Worm (Caenorhabditis elegans): ENCODE results near the gene scav-3.

scav-3 gene

DNA sequence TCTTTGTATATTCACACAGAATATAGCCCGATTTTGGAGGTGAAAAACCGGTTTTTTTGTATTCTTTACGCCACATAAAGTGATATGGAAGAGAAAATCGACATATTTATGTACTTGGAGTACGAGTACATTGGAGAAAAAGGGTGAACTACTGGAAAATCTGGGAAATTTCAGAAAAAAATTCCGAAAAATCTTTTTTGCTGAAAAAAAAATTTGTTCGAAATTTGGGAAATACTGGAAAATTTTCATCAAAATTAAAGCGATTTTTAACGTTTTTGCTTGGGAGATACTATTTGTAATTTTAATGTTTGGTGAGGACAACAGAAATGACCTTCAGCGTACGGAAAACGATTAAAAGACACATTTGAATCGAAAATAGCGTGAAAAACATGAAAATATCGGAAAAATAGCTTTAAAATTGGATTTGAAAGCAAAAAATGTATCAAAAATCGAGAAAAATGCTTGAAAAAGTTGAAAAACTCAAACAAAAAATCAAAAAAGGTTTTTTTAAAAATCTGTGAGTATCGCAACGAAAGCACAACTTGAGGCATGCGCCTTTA is 30.7 kb downstream of the scav-3 start:
- peak; percentile 81 for TF ChIP-seq nhr-12 (tag; optimal IDR thresholded peaks at IDR 0.05)
- TF ChIP-seq aly-2 (tag; optimal IDR thresholded peaks at IDR 0.05), result no peak
- peak; percentile 17 for TF ChIP-seq mab-5 (tag; optimal IDR thresholded peaks at IDR 0.05)
- no peak for TF ChIP-seq elt-1 (tag; optimal IDR thresholded peaks at IDR 0.05)
- TF ChIP-seq nhr-25 (tag; optimal IDR thresholded peaks at IDR 0.05), result peak; percentile 52

DNA sequence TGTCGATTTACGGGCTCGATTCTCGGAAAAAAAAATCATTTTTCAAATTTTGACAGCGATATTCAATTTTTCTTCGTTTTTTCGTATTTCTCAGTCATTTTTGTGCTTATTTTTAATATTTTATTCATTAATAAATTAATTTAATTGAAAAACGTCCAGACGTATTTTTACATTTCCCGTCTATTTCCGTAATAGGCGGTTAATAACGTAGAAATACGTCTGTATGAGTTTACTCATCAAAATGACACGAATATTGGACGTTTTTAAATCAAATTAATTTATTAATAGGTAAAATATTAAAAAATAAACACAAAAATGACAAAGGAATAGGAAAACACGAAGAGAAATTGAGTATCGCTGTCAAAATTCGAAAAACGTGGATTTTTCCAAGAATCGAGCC is 32.0 kb downstream of the scav-3 start:
- TF ChIP-seq snpc-4 (tag; optimal IDR thresholded peaks at IDR 0.05) (no peak), nhr-25 (tag; optimal IDR thresholded peaks at IDR 0.05) (peak; percentile 94), unc-55 (GFP tag; optimal IDR thresholded peaks at IDR 0.05) (no peak), ceh-82 (tag; optimal IDR thresholded peaks at IDR 0.05) (no peak), Y55F3AM.14 (GFP tag; optimal IDR thresholded peaks at IDR 0.05) (no peak), gmeb-1 (tag; optimal IDR thresholded peaks at IDR 0.05) (no peak)

- TF ChIP-seq aly-2 (tag; optimal IDR thresholded peaks at IDR 0.05) (no peak), ztf-11 (tag; optimal IDR thresholded peaks at IDR 0.05) (no peak), alr-1 (tag; optimal IDR thresholded peaks at IDR 0.05) (no peak), ama-1 (optimal IDR thresholded peaks at IDR 0.05) (no peak), elt-3 (tag; optimal IDR thresholded peaks at IDR 0.05) (no peak), gmeb-1 (tag; optimal IDR thresholded peaks at IDR 0.05) (peak; percentile 31), lin-13 (GFP tag; optimal IDR thresholded peaks at IDR 0.05) (no peak), fos-1 (tag; optimal IDR thresholded peaks at IDR 0.05) (peak; percentile 97), mdl-1 (tag; optimal IDR thresholded peaks at IDR 0.05) (no peak), blmp-1 (tag; optimal IDR thresholded peaks at IDR 0.05; ENCODE audit: insufficient read depth) (no peak), dmd-4 (tag; optimal IDR thresholded peaks at IDR 0.05) (no peak), C34F6.9 (tag; optimal IDR thresholded peaks at IDR 0.05) (peak; percentile 12), ztf-1 (GFP tag; conservative IDR thresholded peaks at IDR 0.05) (no peak), nhr-77 (tag; optimal IDR thresholded peaks at IDR 0.05) (no peak), ceh-82 (tag; optimal IDR thresholded peaks at IDR 0.05) (no peak), lsy-2 (tag; optimal IDR thresholded peaks at IDR 0.05) (no peak), sem-4 (tag; optimal IDR thresholded peaks at IDR 0.05) (no peak), crh-2 (tag; optimal IDR thresholded peaks at IDR 0.05) (no peak), nhr-11 (tag; optimal IDR thresholded peaks at IDR 0.05) (no peak), nhr-21 (tag; optimal IDR thresholded peaks at IDR 0.05) (no peak), zag-1 (tag; optimal IDR thresholded peaks at IDR 0.05) (no peak), nhr-12 (tag; optimal IDR thresholded peaks at IDR 0.05) (no peak), nhr-237 (tag; optimal IDR thresholded peaks at IDR 0.05) (no peak), F13H6.1 (tag; optimal IDR thresholded peaks at IDR 0.05) (peak; percentile 45), unc-55 (GFP tag; optimal IDR thresholded peaks at IDR 0.05) (no peak), nhr-10 (tag; optimal IDR thresholded peaks at IDR 0.05) (no peak), Y55F3AM.14 (GFP tag; optimal IDR thresholded peaks at IDR 0.05) (no peak), mab-5 (tag; optimal IDR thresholded peaks at IDR 0.05) (no peak), skn-1 (tag; optimal IDR thresholded peaks at IDR 0.05) (no peak), ceh-16 (tag; optimal IDR thresholded peaks at IDR 0.05) (no peak), elt-1 (tag; optimal IDR thresholded peaks at IDR 0.05) (no peak), R02D3.7 (tag; optimal IDR thresholded peaks at IDR 0.05) (no peak), snpc-4 (tag; optimal IDR thresholded peaks at IDR 0.05) (no peak), unc-62 (GFP tag; optimal IDR thresholded peaks at IDR 0.05) (no peak), lin-11 (tag; optimal IDR thresholded peaks at IDR 0.05) (no peak), nhr-129 (tag; optimal IDR thresholded peaks at IDR 0.05) (peak; percentile 76), egl-27 (tag; optimal IDR thresholded peaks at IDR 0.05) (no peak), lin-39 (tag; optimal IDR thresholded peaks at IDR 0.05) (no peak)
These were observed 32.6 kb downstream of the scav-3 start for ce11 chrIII:12424066-12424465.

- TF ChIP-seq unc-55 (GFP tag; optimal IDR thresholded peaks at IDR 0.05) (peak; percentile 42), C34F6.9 (tag; optimal IDR thresholded peaks at IDR 0.05) (peak; percentile 2), unc-39 (tag; optimal IDR thresholded peaks at IDR 0.05) (no peak), lin-39 (tag; optimal IDR thresholded peaks at IDR 0.05) (no peak), unc-62 (GFP tag; optimal IDR thresholded peaks at IDR 0.05) (no peak), elt-3 (tag; optimal IDR thresholded peaks at IDR 0.05) (no peak), R02D3.7 (tag; optimal IDR thresholded peaks at IDR 0.05) (no peak)
These were observed 34.9 kb downstream of the scav-3 start, which contains the start of gene tat-1 for ce11 chrIII:12421708-12422107. Gene tat-1 (minus strand): TSS chrIII:12421718.
